Worm (Caenorhabditis elegans) whole organism, L4/young adult: Measurements from ENCODE around the gene ZK1058.9.

Source experiments
- W03F9.2 ChIP-seq: fragments of 150-350 bp; optimal IDR thresholded peaks from 2 replicates; lab custom pipeline; 2014; ENCODE audit warnings: missing biosample characterization, missing genetic modification characterization
- dao-5 ChIP-seq: sonication (generic microtip); optimal IDR thresholded peaks from 2 replicates; lab custom pipeline; 2016; ENCODE audit warnings: missing genotype, missing genetic modification characterization, moderate library complexity, missing compliant biosample characterization
- him-1 ChIP-seq: sonication (generic microtip); optimal IDR thresholded peaks from 2 replicates; lab custom pipeline; 2016; ENCODE audit warnings: missing genotype, missing genetic modification reagents, missing genetic modification characterization, missing compliant biosample characterization

ce11 chrIII:3926116-3926515, at the start of gene ZK1058.9:
- no peak for TF ChIP-seq him-1
- no peak for TF ChIP-seq W03F9.2 (tag; lab: Kevin White, UChicago)
- no peak for TF ChIP-seq dao-5 (tag; lab: Kevin White, UChicago)
